Fruit fly (Drosophila melanogaster) whole organism, embryonic: ENCODE data around the gene Peritrophin-15a.

Experiments
- Blimp-1 ChIP-seq: fragments of 200-800 bp; sonication (Bioruptor generic); optimal IDR thresholded peaks from 3 replicates; lab custom pipeline; 2018; ENCODE audit warnings: missing biosample characterization, missing genetic modification characterization, mild to moderate bottlenecking, moderate library complexity, missing genetic modification reagents
- CG11504 ChIP-seq: fragments of 200-800 bp; sonication (Bioruptor generic); optimal IDR thresholded peaks from 3 replicates; lab custom pipeline; 2019; ENCODE audit warnings: missing biosample characterization, mild to moderate bottlenecking, missing genetic modification characterization, moderate library complexity
- CG12236 ChIP-seq: fragments of 200-800 bp; sonication (Bioruptor generic); optimal IDR thresholded peaks from 2 replicates; lab custom pipeline; 2016; ENCODE audit warnings: missing biosample characterization, missing genetic modification characterization
- CG1233 ChIP-seq: fragments of 200-800 bp; sonication (Bioruptor generic); optimal IDR thresholded peaks from 4 replicates; lab custom pipeline; 2018; ENCODE audit warnings: missing biosample characterization, mild to moderate bottlenecking, missing genetic modification characterization
- CG14050 ChIP-seq: fragments of 200-800 bp; sonication (Bioruptor generic); IDR thresholded peaks from 3 replicates; pipeline ENCODE4 v1.3.6; 2022; ENCODE audit warnings: missing biosample characterization, missing genetic modification characterization
- CG16779 ChIP-seq: fragments of 200-800 bp; sonication (Bioruptor generic); IDR thresholded peaks from 2 replicates; pipeline ENCODE4 v1.3.6; 2022; ENCODE audit warnings: missing biosample characterization, missing genetic modification characterization
- CG17802 ChIP-seq: fragments of 200-800 bp; sonication (Bioruptor generic); optimal IDR thresholded peaks from 2 replicates; lab custom pipeline; 2018; ENCODE audit warnings: missing biosample characterization, mild to moderate bottlenecking, missing genetic modification characterization, moderate library complexity
- CG17829 ChIP-seq: fragments of 200-800 bp; optimal IDR thresholded peaks from 2 replicates; lab custom pipeline; 2019; ENCODE audit warnings: missing biosample characterization, mild to moderate bottlenecking, missing genetic modification characterization, moderate library complexity
- CG17912 ChIP-seq: fragments of 200-800 bp; sonication (Bioruptor generic); optimal IDR thresholded peaks from 2 replicates; lab custom pipeline; 2018; ENCODE audit warnings: missing biosample characterization, mild to moderate bottlenecking, missing genetic modification characterization
- CG18011 ChIP-seq: fragments of 200-800 bp; sonication (Bioruptor generic); optimal IDR thresholded peaks from 2 replicates; lab custom pipeline; 2017; ENCODE audit warnings: missing biosample characterization, missing genetic modification characterization, mild to moderate bottlenecking, moderate library complexity, missing genotype
- CG18619 ChIP-seq: fragments of 200-800 bp; sonication (Bioruptor generic); optimal IDR thresholded peaks from 3 replicates; lab custom pipeline; 2017; ENCODE audit warnings: missing biosample characterization, mild to moderate bottlenecking, missing genetic modification characterization
- CG3163 ChIP-seq: fragments of 200-800 bp; sonication (Bioruptor generic); optimal IDR thresholded peaks from 3 replicates; lab custom pipeline; 2016; ENCODE audit warnings: missing biosample characterization, missing genetic modification characterization
- CG32767 ChIP-seq: fragments of 200-800 bp; sonication (Bioruptor generic); IDR thresholded peaks from 2 replicates; pipeline ENCODE4 v1.3.6; 2022; ENCODE audit warnings: missing biosample characterization, missing genetic modification characterization
- CG32772 ChIP-seq: fragments of 200-800 bp; sonication (Bioruptor generic); IDR thresholded peaks from 2 replicates; pipeline ENCODE4 v1.3.6; 2022; ENCODE audit warnings: missing biosample characterization, missing genetic modification characterization
- CG3281 ChIP-seq: fragments of 200-800 bp; sonication (Bioruptor generic); optimal IDR thresholded peaks from 3 replicates; lab custom pipeline; 2017; ENCODE audit warnings: missing biosample characterization, mild to moderate bottlenecking, missing genetic modification characterization
- CG3838 ChIP-seq: fragments of 200-800 bp; sonication (Bioruptor generic); optimal IDR thresholded peaks from 3 replicates; lab custom pipeline; 2016; ENCODE audit warnings: missing biosample characterization, missing genetic modification characterization
- CG6854 ChIP-seq: fragments of 200-800 bp; sonication (Bioruptor generic); optimal IDR thresholded peaks from 3 replicates; lab custom pipeline; 2017; ENCODE audit warnings: missing biosample characterization, mild to moderate bottlenecking, missing genetic modification characterization
- CG7357 ChIP-seq: fragments of 200-800 bp; sonication (Bioruptor generic); IDR thresholded peaks from 3 replicates; pipeline ENCODE4 v1.3.6; 2022; ENCODE audit warnings: missing biosample characterization, missing genetic modification characterization
- CG7556 ChIP-seq: fragments of 200-800 bp; sonication (Bioruptor generic); optimal IDR thresholded peaks from 2 replicates; lab custom pipeline; 2017; ENCODE audit warnings: missing biosample characterization, mild to moderate bottlenecking, missing genetic modification characterization
- CG7963 ChIP-seq: fragments of 200-800 bp; sonication (Bioruptor generic); IDR thresholded peaks from 3 replicates; pipeline ENCODE4 v1.3.6; 2022; ENCODE audit warnings: missing biosample characterization, missing genetic modification characterization; ENCODE audit not compliant: partially characterized antibody
- CG8388 ChIP-seq: fragments of 200-800 bp; sonication (Bioruptor generic); optimal IDR thresholded peaks from 2 replicates; lab custom pipeline; 2019; ENCODE audit warnings: missing biosample characterization, mild to moderate bottlenecking, missing genetic modification characterization, moderate library complexity
- CTCF ChIP-seq: fragments of 200-800 bp; sonication (Bioruptor generic); optimal IDR thresholded peaks from 2 replicates; lab custom pipeline; 2017; ENCODE audit warnings: missing biosample characterization, mild to moderate bottlenecking, missing genetic modification characterization, moderate library complexity
- Drgx ChIP-seq: fragments of 200-800 bp; sonication (Bioruptor generic); IDR thresholded peaks from 2 replicates; pipeline ENCODE4 v1.3.6; 2022; ENCODE audit warnings: missing biosample characterization, missing genetic modification characterization
- Fer3 ChIP-seq: fragments of 200-800 bp; sonication (Bioruptor generic); optimal IDR thresholded peaks from 2 replicates; lab custom pipeline; 2018; ENCODE audit warnings: missing biosample characterization, mild to moderate bottlenecking, missing genetic modification characterization, moderate library complexity
- GATAe ChIP-seq: fragments of 200-800 bp; sonication (Bioruptor generic); conservative IDR thresholded peaks from 2 replicates; pipeline ENCODE4 v1.3.6; 2022; ENCODE audit warnings: missing biosample characterization, missing genetic modification characterization
- HLH4C ChIP-seq: fragments of 200-800 bp; sonication (Bioruptor generic); IDR thresholded peaks from 3 replicates; pipeline ENCODE4 v1.3.6; 2022; ENCODE audit warnings: missing biosample characterization, missing genetic modification characterization; ENCODE audit not compliant: partially characterized antibody
- HLH54F ChIP-seq: fragments of 200-800 bp; sonication (Bioruptor generic); optimal IDR thresholded peaks from 3 replicates; lab custom pipeline; 2016; ENCODE audit warnings: missing biosample characterization, missing genetic modification characterization
- Hmr ChIP-seq: fragments of 200-800 bp; sonication (Bioruptor generic); optimal IDR thresholded peaks from 3 replicates; lab custom pipeline; 2017; ENCODE audit warnings: mild to moderate bottlenecking, missing biosample characterization, missing genetic modification reagents, missing genetic modification characterization
- Hr3 ChIP-seq: fragments of 200-800 bp; sonication (Bioruptor generic); optimal IDR thresholded peaks from 3 replicates; lab custom pipeline; 2016; ENCODE audit warnings: missing biosample characterization, missing genetic modification characterization
- Hr39 ChIP-seq: fragments of >200 bp; optimal IDR thresholded peaks from 2 replicates; lab custom pipeline; 2017
- Hr51 ChIP-seq, 2 experiments: fragments of 200-800 bp; sonication (Bioruptor generic); optimal IDR thresholded peaks; 2 replicates in 1 of 2; 3 replicates in 1 of 2; lab custom pipeline; 2016 to 2018; ENCODE audit warnings: missing biosample characterization in 2 of 2, missing genetic modification characterization in 2 of 2, mild to moderate bottlenecking in 1 of 2, moderate library complexity in 1 of 2
- Lpt ChIP-seq: fragments of >200 bp; optimal IDR thresholded peaks from 2 replicates; lab custom pipeline; 2018; ENCODE audit warnings: missing biosample characterization, missing genetic modification characterization
- MTF-1 ChIP-seq: fragments of 200-800 bp; sonication (Bioruptor generic); optimal IDR thresholded peaks from 2 replicates; lab custom pipeline; 2018; ENCODE audit warnings: missing biosample characterization, mild to moderate bottlenecking, missing genetic modification characterization, borderline replicate concordance
- Neu2 ChIP-seq: fragments of 200-800 bp; sonication (Bioruptor generic); optimal IDR thresholded peaks from 3 replicates; lab custom pipeline; 2016; ENCODE audit warnings: missing biosample characterization, missing genetic modification characterization, borderline replicate concordance
- TFAM ChIP-seq: fragments of 200-800 bp; sonication (Bioruptor generic); optimal IDR thresholded peaks from 2 replicates; lab custom pipeline; 2017; ENCODE audit warnings: missing biosample characterization, missing genetic modification characterization, inconsistent platforms
- amos ChIP-seq: fragments of 200-800 bp; sonication (Bioruptor generic); IDR thresholded peaks from 2 replicates; pipeline ENCODE4 v1.3.6; 2022; ENCODE audit warnings: missing biosample characterization, missing genetic modification characterization; ENCODE audit not compliant: partially characterized antibody
- aop ChIP-seq: fragments of 200-800 bp; sonication (Bioruptor generic); IDR thresholded peaks from 2 replicates; pipeline ENCODE4 v1.3.6; 2022; ENCODE audit warnings: missing biosample characterization, missing genetic modification characterization
- bbx ChIP-seq: fragments of 200-800 bp; sonication (Bioruptor generic); IDR thresholded peaks from 2 replicates; pipeline ENCODE4 v1.3.6; 2022; ENCODE audit warnings: missing biosample characterization, missing genetic modification characterization; ENCODE audit not compliant: partially characterized antibody
- gce ChIP-seq: fragments of 200-800 bp; sonication (Bioruptor generic); IDR thresholded peaks from 3 replicates; pipeline ENCODE4 v1.3.6; 2022; ENCODE audit warnings: missing biosample characterization, missing genetic modification characterization
- klu ChIP-seq: fragments of 200-800 bp; sonication (Bioruptor generic); IDR thresholded peaks from 2 replicates; pipeline ENCODE4 v1.3.6; 2022; ENCODE audit warnings: missing biosample characterization, missing genetic modification characterization
- mld ChIP-seq: fragments of 200-800 bp; sonication (Bioruptor generic); IDR thresholded peaks from 3 replicates; pipeline ENCODE4 v1.3.6; 2022; ENCODE audit warnings: missing biosample characterization, missing genetic modification characterization; ENCODE audit not compliant: partially characterized antibody
- onecut ChIP-seq: fragments of 200-800 bp; sonication (Bioruptor generic); IDR thresholded peaks from 2 replicates; pipeline ENCODE4 v1.3.6; 2022; ENCODE audit warnings: missing biosample characterization, missing genetic modification characterization
- pum ChIP-seq: fragments of 200-800 bp; sonication (Bioruptor generic); optimal IDR thresholded peaks from 2 replicates; lab custom pipeline; 2016; ENCODE audit warnings: missing biosample characterization, missing genetic modification characterization
- row ChIP-seq: fragments of 200-800 bp; sonication (Bioruptor generic); IDR thresholded peaks from 3 replicates; pipeline ENCODE4 v1.3.6; 2022; ENCODE audit warnings: missing biosample characterization, missing genetic modification characterization
- schlank ChIP-seq: fragments of 200-800 bp; sonication (Bioruptor generic); optimal IDR thresholded peaks from 2 replicates; lab custom pipeline; 2018; ENCODE audit warnings: missing biosample characterization, mild to moderate bottlenecking, missing genetic modification characterization
- seq ChIP-seq: fragments of 200-800 bp; sonication (Bioruptor generic); IDR thresholded peaks from 2 replicates; pipeline ENCODE4 v1.3.6; 2022; ENCODE audit warnings: missing biosample characterization, missing genetic modification characterization
- slbo ChIP-seq: fragments of 200-800 bp; sonication (Bioruptor generic); IDR thresholded peaks from 2 replicates; pipeline ENCODE4 v1.3.6; 2022; ENCODE audit warnings: missing biosample characterization, missing genetic modification characterization
- toy ChIP-seq: fragments of 200-800 bp; sonication (Bioruptor generic); IDR thresholded peaks from 2 replicates; pipeline ENCODE4 v1.3.6; 2022; ENCODE audit warnings: missing biosample characterization, missing genetic modification characterization
- trh ChIP-seq: fragments of 200-800 bp; sonication (Bioruptor generic); optimal IDR thresholded peaks from 2 replicates; lab custom pipeline; 2016; ENCODE audit warnings: missing biosample characterization, missing genetic modification characterization
- unc-4 ChIP-seq: fragments of 200-800 bp; sonication (Bioruptor generic); IDR thresholded peaks from 2 replicates; pipeline ENCODE4 v1.3.6; 2022; ENCODE audit warnings: missing biosample characterization, missing genetic modification characterization; ENCODE audit not compliant: partially characterized antibody
- wdn ChIP-seq: fragments of 200-800 bp; sonication (Bioruptor generic); IDR thresholded peaks from 2 replicates; pipeline ENCODE4 v1.3.6; 2022; ENCODE audit warnings: missing biosample characterization, missing genetic modification characterization

The Peritrophin-15a gene

DNA sequence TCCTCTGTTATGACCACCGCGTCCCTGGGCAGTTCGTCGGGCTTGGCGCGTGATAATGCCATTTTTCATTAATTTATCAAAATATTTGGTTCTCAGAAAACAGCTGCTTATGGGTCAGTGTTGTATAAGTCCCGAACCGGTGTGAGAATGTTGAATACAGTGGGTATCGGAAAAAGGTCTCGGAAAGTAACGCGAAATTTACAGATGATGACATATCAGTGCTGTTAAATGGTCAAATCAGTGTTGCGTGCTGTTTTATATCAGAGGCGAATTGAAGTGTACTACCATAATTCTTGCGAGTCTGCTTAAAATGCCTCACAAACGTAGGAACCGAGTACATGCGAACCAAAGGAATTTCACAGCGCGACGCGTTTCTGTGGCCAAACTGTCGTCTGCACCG is 13.2 kb downstream of the Peritrophin-15a start, which contains the start of the genes CG13392 and Rcd4 (continued):
- TF ChIP-seq HLH4C (peak; percentile 35; the same call in 1 of the 3 replicates), CTCF (peak; percentile 11), CG7963 (peak; percentile 31; the same call in 1 of the 3 replicates), CG14050 (GFP tag; lab: Robert Waterston, UW) (peak; percentile 14; the same call in 1 of the 3 replicates), TFAM (GFP tag; lab: Kevin White, UChicago) (no peak), CG17829 (tag; lab: Kevin White, UChicago) (peak; percentile 70), Neu2 (GFP tag; lab: Kevin White, UChicago) (no peak), CG3163 (GFP tag; lab: Kevin White, UChicago) (peak; percentile 64), CG18011 (GFP tag; lab: Kevin White, UChicago) (peak; percentile 54), bbx (GFP tag; lab: Robert Waterston, UW) (peak; percentile 79), klu (GFP tag; lab: Robert Waterston, UW) (peak; percentile 43; the same call in 1 of the 2 replicates), row (GFP tag; lab: Robert Waterston, UW) (peak; percentile 66), Hr39 (lab: Kevin White, UChicago) (no peak), CG3838 (GFP tag; lab: Kevin White, UChicago) (no peak), mld (peak; percentile 13; the same call in 1 of the 3 replicates), aop (GFP tag; lab: Robert Waterston, UW) (no peak), CG3281 (GFP tag; lab: Kevin White, UChicago) (peak; percentile 60), CG6854 (no peak), CG8388 (GFP tag; lab: Kevin White, UChicago) (peak; percentile 63), wdn (peak; percentile 51; the same call in 1 of the 2 replicates), CG17912 (GFP tag; lab: Kevin White, UChicago) (no peak), amos (GFP tag; lab: Robert Waterston, UW) (peak; percentile 67), trh (GFP tag; lab: Kevin White, UChicago) (no peak), Blimp-1 (GFP tag; lab: Kevin White, UChicago) (peak; percentile 27), unc-4 (peak; percentile 54), seq (GFP tag; lab: Robert Waterston, UW) (no peak), CG11504 (tag; lab: Kevin White, UChicago) (peak; percentile 46), Drgx (GFP tag; lab: Robert Waterston, UW) (peak; percentile 45; the same call in 1 of the 2 replicates), toy (GFP tag; lab: Robert Waterston, UW) (no peak), Fer3 (tag; lab: Kevin White, UChicago) (peak; percentile 73), CG1233 (GFP tag; lab: Kevin White, UChicago) (peak; percentile 19), GATAe (GFP tag; lab: Robert Waterston, UW) (no peak), pum (peak; percentile 61), Hr3 (peak; percentile 25), CG16779 (GFP tag; lab: Robert Waterston, UW) (peak; percentile 84), HLH54F (GFP tag; lab: Kevin White, UChicago) (peak; percentile 81), CG18619 (peak; percentile 36), CG12236 (GFP tag; lab: Kevin White, UChicago) (no peak), CG32772 (peak; percentile 15; the same call in 1 of the 2 replicates), CG32767 (GFP tag; lab: Robert Waterston, UW) (no peak), schlank (peak; percentile 62), slbo (GFP tag; lab: Robert Waterston, UW) (peak; percentile 85), onecut (GFP tag; lab: Robert Waterston, UW) (peak; percentile 49; the same call in 1 of the 2 replicates), CG17802 (tag; lab: Kevin White, UChicago) (peak; percentile 23), Hr51 (GFP tag; optimal IDR thresholded peaks at IDR 0.05; lab: Kevin White, UChicago) (peak; percentile 20 to 76), Hmr (GFP tag; lab: Kevin White, UChicago) (peak; percentile 78), CG7357 (GFP tag; lab: Robert Waterston, UW) (no peak), gce (GFP tag; lab: Robert Waterston, UW) (no peak), Lpt (GFP tag; lab: Kevin White, UChicago) (no peak), MTF-1 (GFP tag; lab: Kevin White, UChicago) (peak; percentile 13), CG7556 (GFP tag; lab: Kevin White, UChicago) (peak; percentile 59)
